Fruit fly (Drosophila melanogaster): ENCODE measurements around the gene CG12590.

The CG12590 gene

DNA sequence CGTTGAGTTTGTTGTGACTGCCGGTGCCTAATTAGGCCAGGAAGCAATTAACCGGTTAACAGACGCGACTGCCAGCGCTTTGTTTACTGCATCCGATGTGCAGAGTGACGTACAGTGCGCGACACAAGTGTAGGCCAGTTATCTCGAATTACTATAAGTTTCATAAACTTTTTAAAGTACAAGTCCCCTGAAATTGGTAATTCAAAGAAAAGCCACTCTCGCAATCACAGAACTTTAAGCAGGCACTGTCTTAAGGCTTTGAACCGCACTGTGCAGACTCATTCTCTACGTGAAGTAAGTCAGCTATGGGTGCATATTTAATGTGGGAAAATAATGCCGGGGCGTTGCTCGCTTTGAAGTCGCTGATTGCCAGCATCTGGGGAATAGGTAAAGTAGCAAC is 50.1 kb downstream of the CG12590 start (continued):
- TF ChIP-seq CG8089 (GFP tag; optimal IDR thresholded peaks at IDR 0.05) (no peak), Hmr (GFP tag; optimal IDR thresholded peaks at IDR 0.05) (no peak), Scr (GFP tag; IDR thresholded peaks at IDR 0.05; ENCODE audit: partially characterized antibody) (no peak), dm (GFP tag; optimal IDR thresholded peaks at IDR 0.05) (no peak), D19B (GFP tag; optimal IDR thresholded peaks at IDR 0.05) (no peak), CG4707 (GFP tag; optimal IDR thresholded peaks at IDR 0.05) (peak; percentile 17), CG12155 (GFP tag; optimal IDR thresholded peaks at IDR 0.05) (no peak), salm (tag; optimal IDR thresholded peaks at IDR 0.05) (no peak), CG11560 (tag; IDR thresholded peaks at IDR 0.05) (no peak), CG12744 (GFP tag; optimal IDR thresholded peaks at IDR 0.05) (no peak), CG4360 (GFP tag; IDR thresholded peaks at IDR 0.05) (0 out of 2 replicates have a peak, but pooled peaks have one; percentile 35), unc-4 (GFP tag; IDR thresholded peaks at IDR 0.05; ENCODE audit: partially characterized antibody) (no peak), CG33213 (GFP tag; optimal IDR thresholded peaks at IDR 0.05) (no peak), ftz-f1 (GFP tag; optimal IDR thresholded peaks at IDR 0.05) (no peak), NC2α (GFP tag; optimal IDR thresholded peaks at IDR 0.05) (no peak), CG7357 (GFP tag; IDR thresholded peaks at IDR 0.05) (no peak), CG3838 (GFP tag; optimal IDR thresholded peaks at IDR 0.05) (no peak), CG4328 (GFP tag; optimal IDR thresholded peaks at IDR 0.05) (no peak), CG9932 (GFP tag; IDR thresholded peaks at IDR 0.05) (no peak), GATAe (GFP tag; conservative IDR thresholded peaks at IDR 0.05) (no peak), nerfin-2 (GFP tag; IDR thresholded peaks at IDR 0.05; ENCODE audit: partially characterized antibody) (no peak), Oli (tag; optimal IDR thresholded peaks at IDR 0.05) (peak; percentile 58), inv (GFP tag; IDR thresholded peaks at IDR 0.05; ENCODE audit: partially characterized antibody) (no peak), Hr3 (GFP tag; optimal IDR thresholded peaks at IDR 0.05) (no peak), so (GFP tag; IDR thresholded peaks at IDR 0.05) (no peak), Asciz (GFP tag; optimal IDR thresholded peaks at IDR 0.05) (peak; percentile 59), CG15011 (GFP tag; optimal IDR thresholded peaks at IDR 0.05) (no peak), CG8359 (GFP tag; optimal IDR thresholded peaks at IDR 0.05; ENCODE audit: borderline replicate concordance) (no peak), B-H2 (GFP tag; optimal IDR thresholded peaks at IDR 0.05) (no peak), CG31441 (GFP tag; IDR thresholded peaks at IDR 0.05) (peak; percentile 60), CG31365 (tag; optimal IDR thresholded peaks at IDR 0.05) (no peak), CG7745 (tag; optimal IDR thresholded peaks at IDR 0.05) (no peak), Blimp-1 (GFP tag; optimal IDR thresholded peaks at IDR 0.05) (peak; percentile 61), repo (GFP tag; optimal IDR thresholded peaks at IDR 0.05) (no peak), Gug (GFP tag; IDR thresholded peaks at IDR 0.05) (peak; percentile 46; the same call in 1 of the 4 replicates), CG7786 (GFP tag; optimal IDR thresholded peaks at IDR 0.05) (no peak), CG4424 (GFP tag; optimal IDR thresholded peaks at IDR 0.05) (peak; percentile 1), fu2 (GFP tag; optimal IDR thresholded peaks at IDR 0.05) (no peak), run (tag; optimal IDR thresholded peaks at IDR 0.05) (no peak), CG16815 (GFP tag; optimal IDR thresholded peaks at IDR 0.05) (no peak), CG9215 (GFP tag; IDR thresholded peaks at IDR 0.05) (no peak), dysf (GFP tag; IDR thresholded peaks at IDR 0.05) (peak; percentile 57; the same call in 1 of the 3 replicates), CG30403 (GFP tag; optimal IDR thresholded peaks at IDR 0.05) (peak; percentile 26), CG11723 (GFP tag; optimal IDR thresholded peaks at IDR 0.05) (no peak), exex (tag; optimal IDR thresholded peaks at IDR 0.05) (no peak), CG8281 (tag; optimal IDR thresholded peaks at IDR 0.05) (no peak), CG13624 (GFP tag; optimal IDR thresholded peaks at IDR 0.05) (no peak), MTF-1 (GFP tag; optimal IDR thresholded peaks at IDR 0.05; ENCODE audit: borderline replicate concordance) (no peak), hbn (GFP tag; IDR thresholded peaks at IDR 0.05; ENCODE audit: partially characterized antibody) (no peak), CG32532 (GFP tag; IDR thresholded peaks at IDR 0.05) (no peak), CG2202 (tag; optimal IDR thresholded peaks at IDR 0.05) (no peak)
